Fruit fly (Drosophila melanogaster) whole organism, embryonic: ENCODE data around the gene CG6023.

ENCODE experiments used
- Atf-2 ChIP-seq: fragments of 200-800 bp; sonication (Bioruptor generic); optimal IDR thresholded peaks from 2 replicates; lab custom pipeline; 2016; ENCODE audit warnings: missing biosample characterization, missing genetic modification characterization
- Atf3 ChIP-seq: fragments of 200-800 bp; sonication (Bioruptor generic); optimal IDR thresholded peaks from 3 replicates; lab custom pipeline; 2016; ENCODE audit warnings: missing biosample characterization, missing genetic modification characterization
- Bgb ChIP-seq: fragments of 200-800 bp; sonication (Bioruptor generic); IDR thresholded peaks from 2 replicates; pipeline ENCODE4 v1.3.6; 2022; ENCODE audit warnings: missing biosample characterization, missing genetic modification characterization; ENCODE audit not compliant: partially characterized antibody
- CG10366 ChIP-seq: fragments of 200-800 bp; sonication (Bioruptor generic); IDR thresholded peaks from 2 replicates; pipeline ENCODE4 v1.3.6; 2022; ENCODE audit warnings: missing biosample characterization, missing genetic modification characterization
- CG10654 ChIP-seq: fragments of 200-800 bp; sonication (Bioruptor generic); optimal IDR thresholded peaks from 2 replicates; lab custom pipeline; 2016; ENCODE audit warnings: missing biosample characterization, missing genetic modification characterization
- CG11504 ChIP-seq: fragments of 200-800 bp; sonication (Bioruptor generic); optimal IDR thresholded peaks from 3 replicates; lab custom pipeline; 2019; ENCODE audit warnings: missing biosample characterization, mild to moderate bottlenecking, missing genetic modification characterization, moderate library complexity
- CG1233 ChIP-seq: fragments of 200-800 bp; sonication (Bioruptor generic); optimal IDR thresholded peaks from 4 replicates; lab custom pipeline; 2018; ENCODE audit warnings: missing biosample characterization, mild to moderate bottlenecking, missing genetic modification characterization
- CG15479 ChIP-seq: fragments of 200-800 bp; sonication (Bioruptor generic); optimal IDR thresholded peaks from 3 replicates; lab custom pipeline; 2019; ENCODE audit warnings: missing biosample characterization, mild to moderate bottlenecking, missing genetic modification characterization, moderate library complexity
- CG17568 ChIP-seq: fragments of 200-800 bp; sonication (Bioruptor generic); optimal IDR thresholded peaks from 2 replicates; lab custom pipeline; 2018; ENCODE audit warnings: missing biosample characterization, mild to moderate bottlenecking, missing genetic modification characterization, moderate library complexity
- CG2120 ChIP-seq: fragments of 200-800 bp; sonication (Bioruptor generic); optimal IDR thresholded peaks from 3 replicates; lab custom pipeline; 2016; ENCODE audit warnings: missing biosample characterization, missing genetic modification characterization
- CG34224 ChIP-seq: fragments of 200-800 bp; sonication (Bioruptor generic); IDR thresholded peaks from 3 replicates; pipeline ENCODE4 v1.3.6; 2022; ENCODE audit warnings: missing biosample characterization, missing genetic modification characterization; ENCODE audit not compliant: partially characterized antibody
- CG4617 ChIP-seq: fragments of 200-800 bp; sonication (Bioruptor generic); optimal IDR thresholded peaks from 3 replicates; lab custom pipeline; 2016; ENCODE audit warnings: missing biosample characterization, missing genetic modification characterization, borderline replicate concordance
- CG6765 ChIP-seq: fragments of 200-800 bp; sonication (Bioruptor generic); optimal IDR thresholded peaks from 3 replicates; lab custom pipeline; 2017; ENCODE audit warnings: missing biosample characterization, mild to moderate bottlenecking, missing genetic modification characterization
- CG7963 ChIP-seq: fragments of 200-800 bp; sonication (Bioruptor generic); IDR thresholded peaks from 3 replicates; pipeline ENCODE4 v1.3.6; 2022; ENCODE audit warnings: missing biosample characterization, missing genetic modification characterization; ENCODE audit not compliant: partially characterized antibody
- CG9876 ChIP-seq: fragments of 200-800 bp; sonication (Bioruptor generic); optimal IDR thresholded peaks from 2 replicates; lab custom pipeline; 2016; ENCODE audit warnings: missing biosample characterization, missing genetic modification characterization
- CkIIα-i1 ChIP-seq: fragments of 200-800 bp; sonication (Bioruptor generic); IDR thresholded peaks from 2 replicates; pipeline ENCODE4 v1.3.6; 2022; ENCODE audit warnings: missing biosample characterization, missing genetic modification characterization
- Dip2 ChIP-seq: fragments of 200-800 bp; sonication (Bioruptor generic); IDR thresholded peaks from 2 replicates; pipeline ENCODE4 v1.3.6; 2022; ENCODE audit warnings: missing biosample characterization, missing genetic modification characterization
- E2f2 ChIP-seq: fragments of 200-800 bp; sonication (Bioruptor generic); IDR thresholded peaks from 2 replicates; pipeline ENCODE4 v1.3.6; 2022; ENCODE audit warnings: missing biosample characterization, missing genetic modification characterization
- Gug ChIP-seq: fragments of 200-800 bp; sonication (Bioruptor generic); IDR thresholded peaks from 4 replicates; pipeline ENCODE4 v1.3.6; 2022; ENCODE audit warnings: missing biosample characterization, missing genetic modification characterization
- Hand ChIP-seq: fragments of 200-800 bp; sonication (Bioruptor generic); optimal IDR thresholded peaks from 2 replicates; lab custom pipeline; 2017; ENCODE audit warnings: mild to moderate bottlenecking, missing biosample characterization, missing genetic modification reagents, missing genetic modification characterization
- Hmx ChIP-seq: fragments of 200-800 bp; sonication (Bioruptor generic); optimal IDR thresholded peaks from 2 replicates; lab custom pipeline; 2016; ENCODE audit warnings: missing biosample characterization, missing genetic modification characterization
- Myb ChIP-seq: fragments of 200-800 bp; sonication (Bioruptor generic); optimal IDR thresholded peaks from 2 replicates; lab custom pipeline; 2016; ENCODE audit warnings: missing biosample characterization, missing genetic modification characterization
- NFAT ChIP-seq: fragments of 200-800 bp; sonication (Bioruptor generic); IDR thresholded peaks from 2 replicates; pipeline ENCODE4 v1.3.6; 2022; ENCODE audit warnings: missing biosample characterization, missing genetic modification characterization
- NfI ChIP-seq: fragments of 200-800 bp; sonication (Bioruptor generic); optimal IDR thresholded peaks from 3 replicates; lab custom pipeline; 2018; ENCODE audit warnings: missing biosample characterization, mild to moderate bottlenecking, missing genetic modification characterization, moderate library complexity
- Sry-δ ChIP-seq: fragments of 200-800 bp; sonication (Bioruptor generic); optimal IDR thresholded peaks from 2 replicates; lab custom pipeline; 2016; ENCODE audit warnings: missing biosample characterization, missing genetic modification characterization
- Ssrp ChIP-seq: fragments of 200-800 bp; sonication (Bioruptor generic); optimal IDR thresholded peaks from 2 replicates; lab custom pipeline; 2018; ENCODE audit warnings: missing biosample characterization, mild to moderate bottlenecking, missing genetic modification characterization, moderate library complexity
- ara ChIP-seq: fragments of 200-800 bp; sonication (Bioruptor generic); IDR thresholded peaks from 2 replicates; pipeline ENCODE4 v1.3.6; 2022; ENCODE audit warnings: missing biosample characterization, missing genetic modification characterization
- bcd ChIP-seq: fragments of 200-800 bp; sonication (Bioruptor generic); optimal IDR thresholded peaks from 2 replicates; lab custom pipeline; 2017; ENCODE audit warnings: missing biosample characterization, mild to moderate bottlenecking, missing genetic modification characterization
- btn ChIP-seq: fragments of 200-800 bp; sonication (Bioruptor generic); optimal IDR thresholded peaks from 2 replicates; lab custom pipeline; 2016; ENCODE audit warnings: missing biosample characterization, missing genetic modification characterization
- chif ChIP-seq, 2 experiments: fragments of 200-800 bp; sonication (Bioruptor generic); optimal IDR thresholded peaks; 3 replicates each; lab custom pipeline; 2016; ENCODE audit warnings: missing biosample characterization in 2 of 2, missing genetic modification characterization in 2 of 2
- chm ChIP-seq: fragments of 200-800 bp; sonication (Bioruptor generic); IDR thresholded peaks from 2 replicates; pipeline ENCODE4 v1.3.6; 2022; ENCODE audit warnings: missing biosample characterization, missing genetic modification characterization
- dati ChIP-seq: fragments of 200-800 bp; sonication (Bioruptor generic); IDR thresholded peaks from 2 replicates; pipeline ENCODE4 v1.3.6; 2022; ENCODE audit warnings: missing biosample characterization, missing genetic modification characterization
- gce ChIP-seq: fragments of 200-800 bp; sonication (Bioruptor generic); IDR thresholded peaks from 3 replicates; pipeline ENCODE4 v1.3.6; 2022; ENCODE audit warnings: missing biosample characterization, missing genetic modification characterization
- gcm2 ChIP-seq: fragments of 200-800 bp; sonication (Bioruptor generic); optimal IDR thresholded peaks from 2 replicates; lab custom pipeline; 2016; ENCODE audit warnings: missing biosample characterization, missing genetic modification characterization
- grn ChIP-seq: fragments of 200-800 bp; sonication (Bioruptor generic); optimal IDR thresholded peaks from 3 replicates; lab custom pipeline; 2017; ENCODE audit warnings: missing biosample characterization, missing genetic modification characterization
- gsb ChIP-seq: fragments of 200-800 bp; sonication (Bioruptor generic); IDR thresholded peaks from 2 replicates; pipeline ENCODE4 v1.3.6; 2022; ENCODE audit warnings: missing biosample characterization, missing genetic modification characterization
- inv ChIP-seq: fragments of 200-800 bp; sonication (Bioruptor generic); IDR thresholded peaks from 2 replicates; pipeline ENCODE4 v1.3.6; 2022; ENCODE audit warnings: missing biosample characterization, missing genetic modification characterization; ENCODE audit not compliant: partially characterized antibody
- kay ChIP-seq: fragments of 200-800 bp; sonication (Bioruptor generic); optimal IDR thresholded peaks from 2 replicates; lab custom pipeline; 2016; ENCODE audit warnings: missing biosample characterization, missing genetic modification characterization
- kni ChIP-seq: fragments of 200-800 bp; sonication (Bioruptor generic); optimal IDR thresholded peaks from 3 replicates; lab custom pipeline; 2017; ENCODE audit warnings: mild to moderate bottlenecking, missing biosample characterization, missing genetic modification reagents, missing genetic modification characterization
- lmd ChIP-seq: fragments of 200-800 bp; sonication (Bioruptor generic); IDR thresholded peaks from 2 replicates; pipeline ENCODE4 v1.3.6; 2022; ENCODE audit warnings: missing biosample characterization, missing genetic modification characterization
- mam ChIP-seq: fragments of 200-800 bp; sonication (Bioruptor generic); optimal IDR thresholded peaks from 3 replicates; lab custom pipeline; 2016; ENCODE audit warnings: missing biosample characterization, missing genetic modification characterization
- mld ChIP-seq: fragments of 200-800 bp; sonication (Bioruptor generic); IDR thresholded peaks from 3 replicates; pipeline ENCODE4 v1.3.6; 2022; ENCODE audit warnings: missing biosample characterization, missing genetic modification characterization; ENCODE audit not compliant: partially characterized antibody
- nom ChIP-seq: fragments of 200-800 bp; sonication (Bioruptor generic); optimal IDR thresholded peaks from 2 replicates; lab custom pipeline; 2017; ENCODE audit warnings: missing biosample characterization, missing genetic modification characterization, mild to moderate bottlenecking, moderate library complexity, missing genetic modification reagents
- pan ChIP-seq, 4 experiments: fragments of >200 bp in 3 of 4; fragments of 200-800 bp in 1 of 4; sonication (Bioruptor generic) in 1 of 4; optimal IDR thresholded peaks in 3 of 4; IDR thresholded peaks in 1 of 4; 2 replicates each; pipeline versions ENCODE4 v1.3.6 to Lab custom; 2017 to 2022; ENCODE audit warnings: missing biosample characterization in 2 of 4, missing genetic modification characterization in 2 of 4, mixed read lengths in 1 of 4
- peb ChIP-seq: fragments of 200-800 bp; sonication (Bioruptor generic); IDR thresholded peaks from 2 replicates; pipeline ENCODE4 v1.3.6; 2022; ENCODE audit warnings: missing biosample characterization, missing genetic modification characterization
- pfk ChIP-seq: fragments of 200-800 bp; sonication (Bioruptor generic); optimal IDR thresholded peaks from 2 replicates; lab custom pipeline; 2018; ENCODE audit warnings: missing biosample characterization, mild to moderate bottlenecking, missing genetic modification characterization, moderate library complexity
- pho ChIP-seq: fragments of 200-800 bp; sonication (Bioruptor generic); optimal IDR thresholded peaks from 2 replicates; lab custom pipeline; 2016; ENCODE audit warnings: missing biosample characterization, missing genetic modification characterization
- wdn ChIP-seq: fragments of 200-800 bp; sonication (Bioruptor generic); IDR thresholded peaks from 2 replicates; pipeline ENCODE4 v1.3.6; 2022; ENCODE audit warnings: missing biosample characterization, missing genetic modification characterization

CG6023 gene

DNA sequence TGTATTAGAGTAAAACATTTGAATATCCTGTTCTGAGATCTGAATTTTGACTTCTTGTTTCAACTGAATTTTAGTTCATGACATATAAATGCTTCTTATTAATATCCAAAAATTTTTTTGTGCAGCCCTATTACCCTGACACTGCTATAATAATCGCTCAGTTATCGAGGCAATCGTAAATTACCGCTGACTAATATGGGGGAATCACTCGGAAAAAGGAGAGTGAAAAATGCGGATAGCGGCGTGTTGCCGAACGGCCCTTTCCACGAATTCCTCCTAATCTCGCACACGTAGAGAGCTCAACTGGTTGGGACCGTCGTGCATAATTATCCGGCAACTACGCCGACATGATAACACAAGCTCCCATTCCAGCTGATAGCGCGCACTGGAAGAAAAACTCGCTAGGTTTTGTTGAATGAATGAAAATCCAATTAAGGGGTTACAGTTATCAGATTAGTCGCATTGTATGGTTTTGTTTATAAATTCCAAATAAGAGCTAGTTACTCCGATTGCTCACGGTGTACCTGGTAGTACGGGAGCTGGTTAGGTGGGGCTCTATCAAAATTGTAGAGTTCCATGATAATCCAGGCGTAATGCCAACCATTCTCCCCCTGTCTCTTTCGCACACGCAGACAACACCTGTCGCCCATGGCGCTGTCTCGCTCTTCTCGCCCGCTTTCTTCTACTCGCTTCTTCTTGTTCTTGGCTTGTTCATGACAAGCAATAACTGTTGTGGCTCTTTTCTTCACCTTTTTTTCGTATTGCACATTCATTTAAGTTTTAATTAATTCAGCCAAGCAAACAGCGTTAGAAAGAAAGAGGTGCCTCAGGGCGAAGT, 47.0 kb upstream of the CG6023 start (continued):
- TF ChIP-seq kni (GFP tag; lab: Kevin White, UChicago) (peak; percentile 57), pan (optimal IDR thresholded peaks at IDR 0.05; lab: Kevin White, UChicago) (no peak), pan (GFP tag; optimal IDR thresholded peaks at IDR 0.05 in 1 of 2, IDR thresholded peaks at IDR 0.05 in 1 of 2) (peak in 1 of 2 experiments; percentile 74), Atf-2 (GFP tag; lab: Kevin White, UChicago) (peak; percentile 48), peb (GFP tag; lab: Robert Waterston, UW) (0 out of 2 replicates have a peak, but pooled peaks have one; percentile 16), CG17568 (GFP tag; lab: Kevin White, UChicago) (no peak), bcd (GFP tag; lab: Kevin White, UChicago) (peak; percentile 75), NFAT (GFP tag; lab: Robert Waterston, UW) (peak; percentile 90), lmd (GFP tag; lab: Robert Waterston, UW) (peak; percentile 74), CG7963 (no peak), CG2120 (GFP tag; lab: Kevin White, UChicago) (peak; percentile 89), Bgb (GFP tag; lab: Robert Waterston, UW) (no peak), gsb (GFP tag; lab: Robert Waterston, UW) (peak; percentile 44; the same call in 1 of the 2 replicates), chif (GFP tag; optimal IDR thresholded peaks at IDR 0.05; lab: Kevin White, UChicago) (peak; percentile 37 to 51), E2f2 (GFP tag; lab: Robert Waterston, UW) (no peak), NfI (GFP tag; lab: Kevin White, UChicago) (peak; percentile 62), CG4617 (no peak), Gug (peak; percentile 72), inv (GFP tag; lab: Robert Waterston, UW) (no peak), CG6765 (GFP tag; lab: Kevin White, UChicago) (no peak), Myb (GFP tag; lab: Kevin White, UChicago) (peak; percentile 52), CG34224 (no peak), CG11504 (tag; lab: Kevin White, UChicago) (peak; percentile 60), nom (GFP tag; lab: Kevin White, UChicago) (no peak), pfk (GFP tag; lab: Kevin White, UChicago) (peak; percentile 7), ara (GFP tag; lab: Robert Waterston, UW) (peak; percentile 21; the same call in 1 of the 2 replicates), chm (GFP tag; lab: Robert Waterston, UW) (peak; percentile 75; the same call in 1 of the 2 replicates), Hand (GFP tag; lab: Kevin White, UChicago) (peak; percentile 82), CG9876 (GFP tag; lab: Kevin White, UChicago) (peak; percentile 48), Hmx (GFP tag; lab: Kevin White, UChicago) (no peak), Ssrp (peak; percentile 23), CG10366 (GFP tag; lab: Robert Waterston, UW) (peak; percentile 81), mld (no peak), kay (GFP tag; lab: Kevin White, UChicago) (peak; percentile 21), Dip2 (GFP tag; lab: Robert Waterston, UW) (no peak), CkIIα-i1 (GFP tag; lab: Robert Waterston, UW) (no peak), CG15479 (GFP tag; lab: Kevin White, UChicago) (no peak), Atf3 (GFP tag; lab: Kevin White, UChicago) (peak; percentile 33), gcm2 (GFP tag; lab: Kevin White, UChicago) (peak; percentile 56), dati (0 out of 2 replicates have a peak, but pooled peaks have one; percentile 22), pho (GFP tag; lab: Kevin White, UChicago) (peak; percentile 74), gce (GFP tag; lab: Robert Waterston, UW) (peak; percentile 69; the same call in 2 of the 3 replicates), btn (GFP tag; lab: Kevin White, UChicago) (peak; percentile 12), wdn (peak; percentile 80), mam (GFP tag; lab: Kevin White, UChicago) (peak; percentile 82), CG1233 (peak; percentile 42), CG10654 (peak; percentile 28), Sry-δ (GFP tag; lab: Kevin White, UChicago) (peak; percentile 20), grn (peak; percentile 61)
